Fruit fly (Drosophila melanogaster): ENCODE results near the gene CG3734.
A peak's percentile ranks its signal among the peaks of the same experiment; 100 is the strongest.

Gene CG3734

DNA sequence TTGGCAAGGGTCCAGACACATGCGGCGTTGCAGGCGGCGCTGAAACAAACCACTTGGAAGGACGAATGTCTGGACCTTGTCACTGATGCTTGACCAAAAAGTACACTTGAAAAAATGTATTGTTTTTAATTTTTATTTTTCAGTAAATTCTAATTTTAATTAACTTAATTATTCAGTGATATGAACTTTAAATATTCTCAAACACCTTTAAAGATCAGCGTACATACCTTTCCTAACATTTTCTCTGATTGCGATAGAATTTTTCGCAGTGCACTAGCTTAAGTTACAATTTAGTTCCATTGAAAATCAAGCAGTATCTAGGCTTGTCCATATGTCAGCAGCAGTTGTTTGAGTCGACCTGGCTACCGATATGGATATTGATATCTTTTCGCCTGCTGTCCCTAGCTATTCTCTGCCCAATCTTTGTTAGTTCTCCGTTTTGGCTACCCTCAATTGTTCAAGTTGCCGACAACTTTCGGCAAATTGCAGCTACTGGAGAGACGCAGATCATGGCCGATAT, 48.4 kb upstream of the CG3734 start (continued):
- TF ChIP-seq NFAT (GFP tag; IDR thresholded peaks at IDR 0.05): no peak
- no peak for TF ChIP-seq CG6854 (GFP tag; optimal IDR thresholded peaks at IDR 0.05)
- TF ChIP-seq sd (tag; optimal IDR thresholded peaks at IDR 0.05): no peak
- no peak for TF ChIP-seq ro (GFP tag; IDR thresholded peaks at IDR 0.05)
- TF ChIP-seq Oaz (GFP tag; IDR thresholded peaks at IDR 0.05): no peak
- TF ChIP-seq CG16815 (GFP tag; optimal IDR thresholded peaks at IDR 0.05): peak; percentile 34
- no peak for TF ChIP-seq Tbp (GFP tag; optimal IDR thresholded peaks at IDR 0.05)
- peak; percentile 46 for TF ChIP-seq Chrac-16 (GFP tag; optimal IDR thresholded peaks at IDR 0.05)
- no peak for TF ChIP-seq mirr (GFP tag; optimal IDR thresholded peaks at IDR 0.05)
- TF ChIP-seq bsh (GFP tag; optimal IDR thresholded peaks at IDR 0.05): no peak
- no peak for TF ChIP-seq ham (GFP tag; IDR thresholded peaks at IDR 0.05)
- TF ChIP-seq CG6683 (GFP tag; optimal IDR thresholded peaks at IDR 0.05): no peak
- TF ChIP-seq Hmr (GFP tag; optimal IDR thresholded peaks at IDR 0.05): no peak
- no peak for TF ChIP-seq cwo (GFP tag; optimal IDR thresholded peaks at IDR 0.05)
- no peak for TF ChIP-seq yki (optimal IDR thresholded peaks at IDR 0.05)
- TF ChIP-seq CG12219 (GFP tag; optimal IDR thresholded peaks at IDR 0.05): no peak
- no peak for TF ChIP-seq Dll (GFP tag; IDR thresholded peaks at IDR 0.05; ENCODE audit: partially characterized antibody)
- TF ChIP-seq mam (GFP tag; optimal IDR thresholded peaks at IDR 0.05): no peak
- no peak for TF ChIP-seq Dip2 (GFP tag; IDR thresholded peaks at IDR 0.05)
- peak; percentile 91 for TF ChIP-seq CG15696 (tag; optimal IDR thresholded peaks at IDR 0.05)
- no peak for TF ChIP-seq tx (GFP tag; optimal IDR thresholded peaks at IDR 0.05)
- TF ChIP-seq Atf6 (GFP tag; IDR thresholded peaks at IDR 0.05): no peak
- no peak for TF ChIP-seq NfI (GFP tag; optimal IDR thresholded peaks at IDR 0.05)
- no peak for TF ChIP-seq CG31388 (GFP tag; optimal IDR thresholded peaks at IDR 0.05)
- TF ChIP-seq H15 (GFP tag; IDR thresholded peaks at IDR 0.05): no peak
- TF ChIP-seq CG8765 (GFP tag; IDR thresholded peaks at IDR 0.05): peak; percentile 86
- no peak for TF ChIP-seq corto (GFP tag; optimal IDR thresholded peaks at IDR 0.05)
- no peak for TF ChIP-seq Atf-2 (GFP tag; optimal IDR thresholded peaks at IDR 0.05)
- TF ChIP-seq CG15011 (GFP tag; optimal IDR thresholded peaks at IDR 0.05): peak; percentile 5
- no peak for TF ChIP-seq CG11723 (GFP tag; optimal IDR thresholded peaks at IDR 0.05)
- no peak for TF ChIP-seq bbx (GFP tag; IDR thresholded peaks at IDR 0.05; ENCODE audit: partially characterized antibody)
- peak; percentile 13 for TF ChIP-seq Xbp1 (GFP tag; optimal IDR thresholded peaks at IDR 0.05)
- TF ChIP-seq trem (tag; optimal IDR thresholded peaks at IDR 0.05): peak; percentile 22
- no peak for TF ChIP-seq CG4282 (GFP tag; optimal IDR thresholded peaks at IDR 0.05)
- TF ChIP-seq CG17568 (GFP tag; optimal IDR thresholded peaks at IDR 0.05): no peak
- TF ChIP-seq CG16813 (GFP tag; IDR thresholded peaks at IDR 0.05; ENCODE audit: partially characterized antibody): no peak
- no peak for TF ChIP-seq ab (GFP tag; optimal IDR thresholded peaks at IDR 0.05)
- TF ChIP-seq CG31441 (GFP tag; IDR thresholded peaks at IDR 0.05): 0 out of 2 replicates have a peak, but pooled peaks have one; percentile 17
- peak; percentile 3 for TF ChIP-seq CG30403 (GFP tag; optimal IDR thresholded peaks at IDR 0.05)
- TF ChIP-seq Asciz (GFP tag; optimal IDR thresholded peaks at IDR 0.05): no peak
- no peak for TF ChIP-seq ken (GFP tag; IDR thresholded peaks at IDR 0.05)
- no peak for TF ChIP-seq CG18476 (GFP tag; optimal IDR thresholded peaks at IDR 0.05)
- no peak for TF ChIP-seq fru (optimal IDR thresholded peaks at IDR 0.05)
- TF ChIP-seq gsb-n (tag; optimal IDR thresholded peaks at IDR 0.05): no peak
- no peak for TF ChIP-seq ind (GFP tag; optimal IDR thresholded peaks at IDR 0.05)
- TF ChIP-seq Ets97D (GFP tag; optimal IDR thresholded peaks at IDR 0.05): no peak
- no peak for TF ChIP-seq lmd (GFP tag; IDR thresholded peaks at IDR 0.05)
- TF ChIP-seq CG10431 (GFP tag; optimal IDR thresholded peaks at IDR 0.05): no peak
- TF ChIP-seq seq (GFP tag; IDR thresholded peaks at IDR 0.05): no peak
- no peak for TF ChIP-seq sens-2 (GFP tag; IDR thresholded peaks at IDR 0.05)
- no peak for TF ChIP-seq nerfin-2 (GFP tag; IDR thresholded peaks at IDR 0.05; ENCODE audit: partially characterized antibody)
- peak; percentile 11 for TF ChIP-seq CG33557 (GFP tag; optimal IDR thresholded peaks at IDR 0.05)
